Worm (Caenorhabditis elegans) whole organism, L4/young adult: ENCODE results near the gene Y38E10A.8.

Experiments used
- W03F9.2 ChIP-seq: fragments of 150-350 bp; optimal IDR thresholded peaks from 2 replicates; lab custom pipeline; 2014; ENCODE audit warnings: missing biosample characterization, missing genetic modification characterization
- dao-5 ChIP-seq: sonication (generic microtip); optimal IDR thresholded peaks from 2 replicates; lab custom pipeline; 2016; ENCODE audit warnings: missing genotype, missing genetic modification characterization, moderate library complexity, missing compliant biosample characterization
- him-1 ChIP-seq: sonication (generic microtip); optimal IDR thresholded peaks from 2 replicates; lab custom pipeline; 2016; ENCODE audit warnings: missing genotype, missing genetic modification reagents, missing genetic modification characterization, missing compliant biosample characterization

DNA sequence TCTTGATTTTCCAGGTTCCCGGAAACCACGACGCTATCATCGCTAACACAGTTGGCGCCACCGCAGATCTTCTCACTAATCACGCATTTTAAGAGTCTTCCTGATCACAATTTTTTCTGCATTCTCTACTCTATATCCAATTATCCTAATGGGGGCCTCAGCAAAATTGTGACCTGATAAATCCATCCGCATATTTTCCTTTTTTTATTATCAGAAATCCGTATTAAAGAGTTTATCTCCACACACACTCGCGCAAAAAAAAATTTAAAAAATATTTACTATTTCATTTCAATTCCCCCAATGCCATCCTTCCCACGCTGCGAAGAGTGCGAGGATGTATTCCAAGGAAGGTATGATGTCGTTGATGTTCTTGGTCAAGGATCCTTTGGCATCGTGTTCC is at the start of gene Y38E10A.8:
- no peak for TF ChIP-seq him-1 (tag; lab: Kevin White, UChicago)
- TF ChIP-seq W03F9.2, result no peak
- no peak for TF ChIP-seq dao-5 (tag; lab: Kevin White, UChicago)
